Worm (Caenorhabditis elegans): ENCODE data around the gene Y73C8C.8.

Y73C8C.8 gene

DNA sequence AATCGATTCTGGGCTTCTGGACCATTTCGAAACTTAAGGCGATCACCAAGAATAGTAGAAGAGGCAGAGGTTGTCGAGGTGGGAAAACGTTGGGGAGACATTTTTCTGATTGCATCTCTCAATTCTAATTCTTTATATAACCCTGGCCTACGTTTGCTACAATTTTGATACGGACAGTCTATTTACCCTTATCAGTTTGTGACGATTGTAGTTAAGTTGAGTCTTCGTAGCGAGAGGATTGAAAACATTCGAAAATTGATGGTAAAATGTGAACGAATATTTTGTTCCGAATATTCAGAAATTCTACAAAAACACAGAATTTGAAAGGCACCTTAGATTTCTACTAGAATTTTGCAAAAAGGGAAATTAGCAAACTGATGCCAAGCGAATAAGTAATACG is 14.0 kb upstream of the Y73C8C.8 start, which contains the start of gene Y73C8C.10:
Y73C8C.10 (minus strand) TSS at position 101 of the 400 bp plus-strand sequence.
- TF ChIP-seq pha-4 (tag; optimal IDR thresholded peaks at IDR 0.05): no peak
- TF ChIP-seq mab-5 (tag; optimal IDR thresholded peaks at IDR 0.05): no peak
- no peak for TF ChIP-seq ceh-39 (tag; optimal IDR thresholded peaks at IDR 0.05)
- TF ChIP-seq bed-3 (GFP tag; optimal IDR thresholded peaks at IDR 0.05): no peak
- no peak for TF ChIP-seq flh-1 (GFP tag; optimal IDR thresholded peaks at IDR 0.05)
- no peak for TF ChIP-seq nhr-2 (tag; optimal IDR thresholded peaks at IDR 0.05)
- TF ChIP-seq snpc-4 (tag; optimal IDR thresholded peaks at IDR 0.05): no peak
- TF ChIP-seq zip-8 (tag; optimal IDR thresholded peaks at IDR 0.05): no peak
- no peak for TF ChIP-seq sem-2 (GFP tag; optimal IDR thresholded peaks at IDR 0.05)
- no peak for TF ChIP-seq ceh-83 (GFP tag; optimal IDR thresholded peaks at IDR 0.05)
- TF ChIP-seq elt-1 (tag; optimal IDR thresholded peaks at IDR 0.05; ENCODE audit: borderline replicate concordance, insufficient read depth): no peak
- no peak for TF ChIP-seq lsy-2 (tag; optimal IDR thresholded peaks at IDR 0.05)
- no peak for TF ChIP-seq ztf-11 (tag; optimal IDR thresholded peaks at IDR 0.05)
- no peak for TF ChIP-seq hlh-1 (tag; optimal IDR thresholded peaks at IDR 0.05)
- TF ChIP-seq mep-1 (tag; optimal IDR thresholded peaks at IDR 0.05): no peak
- TF ChIP-seq nhr-28 (tag; optimal IDR thresholded peaks at IDR 0.05): no peak
- TF ChIP-seq mls-2 (tag; optimal IDR thresholded peaks at IDR 0.05): no peak
- no peak for TF ChIP-seq unc-39 (tag; optimal IDR thresholded peaks at IDR 0.05)
- TF ChIP-seq unc-120 (tag; optimal IDR thresholded peaks at IDR 0.05; ENCODE audit: poor library complexity, severe bottlenecking): no peak

ce11 chrV:3124912-3125311 is 11.3 kb upstream of the Y73C8C.8 start, which contains the start of gene Y73C8C.12:
Gene Y73C8C.12, plus strand, starts transcription at chrV:3125212.
- TF ChIP-seq cnd-1 (tag; optimal IDR thresholded peaks at IDR 0.05) (no peak), sem-2 (GFP tag; optimal IDR thresholded peaks at IDR 0.05) (no peak), ceh-39 (tag; optimal IDR thresholded peaks at IDR 0.05) (no peak), mep-1 (tag; optimal IDR thresholded peaks at IDR 0.05) (no peak), lin-13 (tag; optimal IDR thresholded peaks at IDR 0.05) (no peak), mab-5 (tag; optimal IDR thresholded peaks at IDR 0.05) (no peak), nhr-237 (tag; optimal IDR thresholded peaks at IDR 0.05) (no peak), unc-62 (GFP tag; optimal IDR thresholded peaks at IDR 0.05) (no peak), blmp-1 (tag; optimal IDR thresholded peaks at IDR 0.05) (no peak)

- no peak for TF ChIP-seq lin-13 (tag; optimal IDR thresholded peaks at IDR 0.05)
- TF ChIP-seq M03D4.4 (tag; optimal IDR thresholded peaks at IDR 0.05): no peak
- TF ChIP-seq unc-39 (tag; optimal IDR thresholded peaks at IDR 0.05): no peak
- no peak for TF ChIP-seq lin-32 (GFP tag; optimal IDR thresholded peaks at IDR 0.05)
- no peak for TF ChIP-seq sem-2 (GFP tag; optimal IDR thresholded peaks at IDR 0.05)
- TF ChIP-seq elt-3 (tag; optimal IDR thresholded peaks at IDR 0.05): no peak
- no peak for TF ChIP-seq ham-2 (GFP tag; optimal IDR thresholded peaks at IDR 0.05)
- TF ChIP-seq hlh-1 (tag; optimal IDR thresholded peaks at IDR 0.05): no peak
- TF ChIP-seq drap-1 (GFP tag; optimal IDR thresholded peaks at IDR 0.05): no peak
- no peak for TF ChIP-seq nhr-12 (tag; optimal IDR thresholded peaks at IDR 0.05)
- TF ChIP-seq zip-8 (tag; optimal IDR thresholded peaks at IDR 0.05): no peak
- no peak for TF ChIP-seq cnd-1 (tag; optimal IDR thresholded peaks at IDR 0.05)
Observed at ce11 chrV:3122403-3122802, 8.8 kb upstream of the Y73C8C.8 start.

ce11 chrV:3121743-3122142 is 8.1 kb upstream of the Y73C8C.8 start, which contains the start of gene srt-56:
Gene srt-56, minus strand, starts transcription at chrV:3121843.
- no peak for TF ChIP-seq ham-2 (GFP tag; optimal IDR thresholded peaks at IDR 0.05)
- TF ChIP-seq bed-3 (GFP tag; optimal IDR thresholded peaks at IDR 0.05): no peak

ce11 chrV:3119185-3119584 is 5.5 kb upstream of the Y73C8C.8 start:
- TF ChIP-seq ces-1 (GFP tag; optimal IDR thresholded peaks at IDR 0.05) (no peak), pha-4 (tag; optimal IDR thresholded peaks at IDR 0.05) (no peak), elt-3 (tag; optimal IDR thresholded peaks at IDR 0.05) (no peak), snpc-4 (tag; optimal IDR thresholded peaks at IDR 0.05) (no peak)

DNA sequence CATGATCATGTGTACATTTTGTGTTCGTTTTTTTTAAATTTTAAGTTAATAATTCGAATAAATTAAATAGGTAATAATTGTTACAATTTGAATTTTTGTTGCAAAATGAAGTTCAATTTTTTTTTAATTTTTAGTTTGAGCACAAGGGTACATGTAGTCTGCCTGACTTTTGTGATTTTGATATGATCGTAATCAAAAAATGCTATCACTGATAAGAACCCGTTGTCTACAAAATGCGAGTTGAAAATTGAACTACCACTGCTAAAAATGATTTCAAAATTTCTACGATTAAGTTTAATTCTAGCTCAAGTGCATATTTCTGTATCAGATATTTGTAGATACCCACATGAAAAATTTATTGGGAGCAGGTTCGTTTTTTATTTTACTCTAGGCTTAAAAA is 4.5 kb upstream of the Y73C8C.8 start, which contains the start of gene clec-210:
clec-210 (plus strand) TSS at position 211 of the 400 bp plus-strand sequence.
- TF ChIP-seq nhr-28 (tag; optimal IDR thresholded peaks at IDR 0.05) (no peak), blmp-1 (tag; optimal IDR thresholded peaks at IDR 0.05) (no peak), snpc-4 (tag; optimal IDR thresholded peaks at IDR 0.05) (no peak), lsy-2 (tag; optimal IDR thresholded peaks at IDR 0.05) (no peak), elt-3 (tag; optimal IDR thresholded peaks at IDR 0.05) (no peak), bed-3 (GFP tag; optimal IDR thresholded peaks at IDR 0.05) (no peak), sptf-1 (tag; optimal IDR thresholded peaks at IDR 0.05) (no peak), mep-1 (tag; optimal IDR thresholded peaks at IDR 0.05) (no peak), nhr-12 (tag; optimal IDR thresholded peaks at IDR 0.05) (no peak), cnd-1 (tag; optimal IDR thresholded peaks at IDR 0.05) (no peak), sem-2 (GFP tag; optimal IDR thresholded peaks at IDR 0.05) (no peak), nhr-237 (tag; optimal IDR thresholded peaks at IDR 0.05) (no peak), ceh-83 (GFP tag; optimal IDR thresholded peaks at IDR 0.05) (no peak)

Measured in whole organism, mixed stage, embryonic.